Fruit fly (Drosophila melanogaster) whole organism, prepupa: ENCODE data around the gene EMC5.

Source experiments
- Blimp-1 ChIP-seq: fragments of 200-800 bp; sonication (Bioruptor generic); optimal IDR thresholded peaks from 3 replicates; lab custom pipeline; 2017; ENCODE audit warnings: missing biosample characterization, missing genetic modification characterization, mild to moderate bottlenecking, moderate library complexity, missing genetic modification reagents
- CG10631 ChIP-seq: fragments of 200-800 bp; sonication (Bioruptor generic); optimal IDR thresholded peaks from 2 replicates; lab custom pipeline; 2016; ENCODE audit warnings: missing biosample characterization, missing genetic modification characterization
- CG10669 ChIP-seq: fragments of 200-800 bp; sonication (Bioruptor generic); optimal IDR thresholded peaks from 3 replicates; lab custom pipeline; 2018; ENCODE audit warnings: missing biosample characterization, mild to moderate bottlenecking, missing genetic modification characterization, moderate library complexity
- CG11294 ChIP-seq: fragments of 200-800 bp; sonication (Bioruptor generic); IDR thresholded peaks from 2 replicates; pipeline ENCODE4 v1.3.6; 2022; ENCODE audit warnings: missing biosample characterization, missing genetic modification characterization
- CG11762 ChIP-seq: fragments of 200-800 bp; sonication (Bioruptor generic); optimal IDR thresholded peaks from 3 replicates; lab custom pipeline; 2016; ENCODE audit warnings: missing biosample characterization, missing genetic modification characterization; ENCODE audit not compliant: insufficient read depth
- CG11902 ChIP-seq: fragments of 200-800 bp; sonication (Bioruptor generic); optimal IDR thresholded peaks from 3 replicates; lab custom pipeline; 2016; ENCODE audit warnings: missing biosample characterization, missing genetic modification characterization
- CG15336 ChIP-seq: fragments of 200-800 bp; sonication (Bioruptor generic); IDR thresholded peaks from 2 replicates; pipeline ENCODE4 v1.3.6; 2022; ENCODE audit warnings: missing biosample characterization, missing genetic modification characterization
- CG16779 ChIP-seq: fragments of 200-800 bp; sonication (Bioruptor generic); optimal IDR thresholded peaks from 3 replicates; lab custom pipeline; 2017; ENCODE audit warnings: missing biosample characterization, mild to moderate bottlenecking, missing genetic modification characterization
- CG3032 ChIP-seq: fragments of 200-800 bp; optimal IDR thresholded peaks from 2 replicates; lab custom pipeline; 2019; ENCODE audit warnings: missing biosample characterization, mild to moderate bottlenecking, missing genetic modification characterization, moderate library complexity
- CG31627 ChIP-seq: fragments of 200-800 bp; sonication (Bioruptor generic); optimal IDR thresholded peaks from 3 replicates; lab custom pipeline; 2016; ENCODE audit warnings: missing biosample characterization, missing genetic modification characterization
- CG3919 ChIP-seq: fragments of 200-800 bp; sonication (Bioruptor generic); optimal IDR thresholded peaks from 3 replicates; lab custom pipeline; 2016; ENCODE audit warnings: missing biosample characterization, missing genetic modification characterization
- CG4318 ChIP-seq: fragments of 200-800 bp; sonication (Bioruptor generic); optimal IDR thresholded peaks from 3 replicates; lab custom pipeline; 2017; ENCODE audit warnings: missing biosample characterization, mild to moderate bottlenecking, missing genetic modification characterization
- CG6163 ChIP-seq: fragments of 200-800 bp; sonication (Bioruptor generic); IDR thresholded peaks from 3 replicates; pipeline ENCODE4 v1.3.6; 2022; ENCODE audit warnings: missing biosample characterization, missing genetic modification characterization
- CG6276 ChIP-seq: fragments of 200-800 bp; sonication (Bioruptor generic); optimal IDR thresholded peaks from 2 replicates; lab custom pipeline; 2017; ENCODE audit warnings: missing biosample characterization, mild to moderate bottlenecking, missing genetic modification characterization
- CG6792 ChIP-seq: fragments of 200-800 bp; sonication (Bioruptor generic); optimal IDR thresholded peaks from 3 replicates; lab custom pipeline; 2016; ENCODE audit warnings: missing biosample characterization, missing genetic modification characterization
- CG6808 ChIP-seq: fragments of 200-800 bp; sonication (Bioruptor generic); optimal IDR thresholded peaks from 3 replicates; lab custom pipeline; 2017; ENCODE audit warnings: missing biosample characterization, missing genetic modification characterization, mild to moderate bottlenecking, moderate library complexity, missing genetic modification reagents
- CG6854 ChIP-seq: fragments of 200-800 bp; sonication (Bioruptor generic); optimal IDR thresholded peaks from 2 replicates; lab custom pipeline; 2017; ENCODE audit warnings: missing biosample characterization, mild to moderate bottlenecking, missing genetic modification characterization
- CG8119 ChIP-seq: fragments of 200-800 bp; sonication (Bioruptor generic); IDR thresholded peaks from 3 replicates; pipeline ENCODE4 v1.3.6; 2022; ENCODE audit warnings: missing biosample characterization, missing genetic modification characterization
- CG8632 ChIP-seq: fragments of 200-800 bp; sonication (Bioruptor generic); optimal IDR thresholded peaks from 3 replicates; lab custom pipeline; 2016; ENCODE audit warnings: missing biosample characterization, missing genetic modification characterization
- Eip75B ChIP-seq: fragments of 200-800 bp; sonication (Bioruptor generic); optimal IDR thresholded peaks from 3 replicates; lab custom pipeline; 2016; ENCODE audit warnings: missing biosample characterization, missing genetic modification characterization
- Eip78C ChIP-seq: fragments of 200-800 bp; sonication (Bioruptor generic); peaks from one replicate; lab custom pipeline; 2016; ENCODE audit warnings: missing biosample characterization, missing genetic modification characterization
- Eip93F ChIP-seq: fragments of 200-800 bp; sonication (Bioruptor generic); optimal IDR thresholded peaks from 2 replicates; lab custom pipeline; 2016; ENCODE audit warnings: missing biosample characterization, mild to moderate bottlenecking, missing genetic modification characterization
- Ets21C ChIP-seq: fragments of 200-800 bp; sonication (Bioruptor generic); optimal IDR thresholded peaks from 3 replicates; lab custom pipeline; 2016; ENCODE audit warnings: missing biosample characterization, missing genetic modification characterization
- Ets96B ChIP-seq: fragments of 200-800 bp; optimal IDR thresholded peaks from 2 replicates; lab custom pipeline; 2019; ENCODE audit warnings: missing biosample characterization, mild to moderate bottlenecking, missing genetic modification characterization, moderate library complexity
- Gug ChIP-seq: fragments of 200-800 bp; sonication (Bioruptor generic); IDR thresholded peaks from 2 replicates; pipeline ENCODE4 v1.3.6; 2022; ENCODE audit warnings: missing biosample characterization, missing genetic modification characterization
- Hr39 ChIP-seq: fragments of 200-800 bp; sonication (Bioruptor generic); optimal IDR thresholded peaks from 2 replicates; lab custom pipeline; 2016; ENCODE audit warnings: missing biosample characterization, missing genetic modification characterization
- Hr4 ChIP-seq: fragments of 200-800 bp; sonication (Bioruptor generic); optimal IDR thresholded peaks from 3 replicates; lab custom pipeline; 2016; ENCODE audit warnings: missing biosample characterization, missing genetic modification characterization
- Met ChIP-seq: fragments of 200-800 bp; sonication (Bioruptor generic); optimal IDR thresholded peaks from 3 replicates; lab custom pipeline; 2016; ENCODE audit warnings: missing biosample characterization, missing genetic modification characterization
- Smox ChIP-seq: fragments of 200-800 bp; sonication (Bioruptor generic); optimal IDR thresholded peaks from 3 replicates; lab custom pipeline; 2016; ENCODE audit warnings: missing biosample characterization, missing genetic modification characterization
- Sox102F ChIP-seq: fragments of 200-800 bp; sonication (Bioruptor generic); optimal IDR thresholded peaks from 2 replicates; lab custom pipeline; 2016; ENCODE audit warnings: missing biosample characterization, mild to moderate bottlenecking, missing genetic modification characterization
- Sox14 ChIP-seq: fragments of 200-800 bp; sonication (Bioruptor generic); optimal IDR thresholded peaks from 3 replicates; lab custom pipeline; 2016; ENCODE audit warnings: missing biosample characterization, missing genetic modification characterization
- Sox15 ChIP-seq: fragments of 200-800 bp; sonication (Bioruptor generic); optimal IDR thresholded peaks from 3 replicates; lab custom pipeline; 2016; ENCODE audit warnings: missing biosample characterization, missing genetic modification characterization
- achi ChIP-seq: fragments of 200-800 bp; sonication (Bioruptor generic); optimal IDR thresholded peaks from 3 replicates; lab custom pipeline; 2016; ENCODE audit warnings: missing biosample characterization, missing genetic modification characterization
- acj6 ChIP-seq: fragments of 200-800 bp; sonication (Bioruptor generic); optimal IDR thresholded peaks from 3 replicates; lab custom pipeline; 2016; ENCODE audit warnings: missing biosample characterization, missing genetic modification characterization
- cyc ChIP-seq: fragments of 200-800 bp; sonication (Bioruptor generic); optimal IDR thresholded peaks from 3 replicates; lab custom pipeline; 2016; ENCODE audit warnings: missing biosample characterization, missing genetic modification characterization
- esn ChIP-seq: fragments of 200-800 bp; sonication (Bioruptor generic); optimal IDR thresholded peaks from 2 replicates; lab custom pipeline; 2016; ENCODE audit warnings: missing biosample characterization, mild to moderate bottlenecking, missing genetic modification characterization, moderate library complexity
- fd59A ChIP-seq: fragments of 200-800 bp; sonication (Bioruptor generic); optimal IDR thresholded peaks from 2 replicates; lab custom pipeline; 2017; ENCODE audit warnings: missing biosample characterization, mild to moderate bottlenecking, missing genetic modification characterization, missing genetic modification reagents
- fd85E ChIP-seq: fragments of 200-800 bp; sonication (Bioruptor generic); optimal IDR thresholded peaks from 3 replicates; lab custom pipeline; 2016; ENCODE audit warnings: missing biosample characterization, missing genetic modification characterization
- fkh ChIP-seq: fragments of 200-800 bp; sonication (Bioruptor generic); optimal IDR thresholded peaks from 3 replicates; lab custom pipeline; 2017; ENCODE audit warnings: missing biosample characterization, mild to moderate bottlenecking, missing genetic modification characterization, moderate library complexity
- lz ChIP-seq: fragments of 200-800 bp; sonication (Bioruptor generic); optimal IDR thresholded peaks from 3 replicates; lab custom pipeline; 2016; ENCODE audit warnings: missing biosample characterization, missing genetic modification characterization
- pdm3 ChIP-seq: fragments of 200-800 bp; sonication (Bioruptor generic); optimal IDR thresholded peaks from 3 replicates; lab custom pipeline; 2016; ENCODE audit warnings: missing biosample characterization, missing genetic modification characterization
- salr ChIP-seq, 2 experiments: fragments of 200-800 bp; sonication (Bioruptor generic); optimal IDR thresholded peaks; 3 replicates each; lab custom pipeline; 2016 to 2018; ENCODE audit warnings: missing biosample characterization in 2 of 2, missing genetic modification characterization in 2 of 2, mild to moderate bottlenecking in 1 of 2
- svp ChIP-seq: fragments of 200-800 bp; sonication (Bioruptor generic); peaks from one replicate; lab custom pipeline; 2016; ENCODE audit warnings: missing biosample characterization, missing genetic modification characterization
- topi ChIP-seq: fragments of 200-800 bp; sonication (Bioruptor generic); optimal IDR thresholded peaks from 3 replicates; lab custom pipeline; 2016; ENCODE audit warnings: missing biosample characterization, missing genetic modification characterization
- vri ChIP-seq: fragments of 200-800 bp; sonication (Bioruptor generic); optimal IDR thresholded peaks from 3 replicates; lab custom pipeline; 2016; ENCODE audit warnings: missing biosample characterization, mild to moderate bottlenecking, missing genetic modification characterization

Gene EMC5

DNA sequence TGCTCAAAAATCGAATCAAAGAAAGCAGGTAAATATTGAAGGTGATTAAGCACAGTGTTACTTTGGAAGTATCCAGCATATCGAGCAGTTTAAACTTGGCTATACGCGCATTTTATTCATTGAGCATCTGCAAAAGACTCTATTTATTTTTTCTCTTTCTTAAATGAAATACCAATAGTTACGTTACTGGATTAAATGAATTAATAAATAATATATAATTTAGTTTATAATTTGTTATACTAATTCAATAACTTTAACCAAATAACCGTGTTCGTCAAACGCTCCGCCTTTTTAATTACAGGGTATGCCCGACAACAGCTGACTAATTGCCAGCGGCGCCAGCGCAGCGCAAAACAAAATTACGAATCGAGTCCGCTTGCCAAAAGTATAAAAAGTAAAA lies 20.7 kb upstream of the EMC5 start (continued):
- TF ChIP-seq acj6 (peak; percentile 15), CG8632 (no peak), Ets96B (tag; lab: Kevin White, UChicago) (no peak), CG4318 (GFP tag; lab: Kevin White, UChicago) (no peak), CG10669 (GFP tag; lab: Kevin White, UChicago) (no peak), CG16779 (tag; lab: Kevin White, UChicago) (no peak), Sox102F (no peak), CG8119 (GFP tag; lab: Robert Waterston, UW) (peak; percentile 55; the same call in 2 of the 3 replicates), CG3919 (GFP tag; lab: Kevin White, UChicago) (no peak), CG6276 (GFP tag; lab: Kevin White, UChicago) (peak; percentile 4), Sox15 (GFP tag; lab: Kevin White, UChicago) (no peak), cyc (no peak), Hr4 (GFP tag; lab: Kevin White, UChicago) (peak; percentile 39), CG11762 (GFP tag; lab: Kevin White, UChicago) (no peak)
- TF ChIP-seq, all 60 proteins: peak for 17

DNA sequence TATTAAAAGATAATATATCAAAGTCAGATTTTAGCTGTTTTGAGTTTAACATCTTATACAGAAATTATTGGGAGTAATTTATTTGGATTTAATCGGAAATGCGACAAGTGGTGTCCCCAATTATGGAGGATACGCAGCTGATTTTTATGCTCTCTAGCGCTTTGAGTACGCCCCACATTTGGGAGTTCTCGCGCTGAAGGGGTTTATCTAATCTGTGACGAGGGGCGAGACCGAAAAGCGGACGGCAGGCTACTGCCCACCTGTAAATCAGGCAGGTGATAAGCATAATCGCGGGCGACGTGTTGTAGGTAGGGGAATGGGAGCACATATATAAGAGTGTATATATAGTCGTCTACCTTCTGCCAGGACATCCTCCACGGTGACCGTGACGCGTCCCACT lies 19.6 kb upstream of the EMC5 start:
- TF ChIP-seq CG11294 (GFP tag; lab: Robert Waterston, UW), result no peak
- peak; percentile 1 for TF ChIP-seq vri (GFP tag; lab: Kevin White, UChicago)

dm6 chr2L:18968370-18969105 lies 19.0 kb upstream of the EMC5 start, which contains the start of the genes Nak and Tango6:
Nak (minus strand) TSS chr2L:18968744.
Tango6 (plus strand) TSS chr2L:18969028.
- TF ChIP-seq CG6792 (GFP tag; lab: Kevin White, UChicago) (peak; percentile 8), pdm3 (GFP tag; lab: Kevin White, UChicago) (peak; percentile 38), CG6854 (GFP tag; lab: Kevin White, UChicago) (peak; percentile 38), CG6808 (no peak), achi (GFP tag; lab: Kevin White, UChicago) (peak; percentile 55), CG3032 (peak; percentile 47), CG6163 (GFP tag; lab: Robert Waterston, UW) (no peak), Eip78C (GFP tag; lab: Kevin White, UChicago) (peak; percentile 71), topi (GFP tag; lab: Kevin White, UChicago) (peak; percentile 47), CG31627 (GFP tag; lab: Kevin White, UChicago) (peak; percentile 58), fd85E (no peak), cyc (peak; percentile 7), lz (GFP tag; lab: Kevin White, UChicago) (peak; percentile 27), fd59A (GFP tag; lab: Kevin White, UChicago) (no peak), vri (GFP tag; lab: Kevin White, UChicago) (peak; percentile 40), CG10631 (GFP tag; lab: Kevin White, UChicago) (no peak), CG11902 (no peak), Met (peak; percentile 44), Smox (GFP tag; lab: Kevin White, UChicago) (peak; percentile 28), svp (GFP tag; lab: Kevin White, UChicago) (peak; percentile 65), Gug (no peak), Eip75B (GFP tag; lab: Kevin White, UChicago) (peak; percentile 36), CG3919 (GFP tag; lab: Kevin White, UChicago) (peak; percentile 24), CG15336 (GFP tag; lab: Robert Waterston, UW) (peak; percentile 25; the same call in 1 of the 2 replicates), Sox14 (peak; percentile 72), Ets96B (tag; lab: Kevin White, UChicago) (peak; percentile 8), Hr39 (GFP tag; lab: Kevin White, UChicago) (peak; percentile 46), salr (GFP tag; optimal IDR thresholded peaks at IDR 0.05; lab: Kevin White, UChicago) (no peak), Hr4 (GFP tag; lab: Kevin White, UChicago) (peak; percentile 31), Blimp-1 (GFP tag; lab: Kevin White, UChicago) (peak; percentile 11), Ets21C (peak; percentile 46), Eip93F (GFP tag; lab: Kevin White, UChicago) (no peak), esn (GFP tag; lab: Kevin White, UChicago) (peak; percentile 55), fkh (GFP tag; lab: Kevin White, UChicago) (peak; percentile 86)
- TF ChIP-seq, all 60 proteins: peak for 25
